Worm (Caenorhabditis elegans): ENCODE results near the gene Y82E9BL.5.

The Y82E9BL.5 gene

DNA sequence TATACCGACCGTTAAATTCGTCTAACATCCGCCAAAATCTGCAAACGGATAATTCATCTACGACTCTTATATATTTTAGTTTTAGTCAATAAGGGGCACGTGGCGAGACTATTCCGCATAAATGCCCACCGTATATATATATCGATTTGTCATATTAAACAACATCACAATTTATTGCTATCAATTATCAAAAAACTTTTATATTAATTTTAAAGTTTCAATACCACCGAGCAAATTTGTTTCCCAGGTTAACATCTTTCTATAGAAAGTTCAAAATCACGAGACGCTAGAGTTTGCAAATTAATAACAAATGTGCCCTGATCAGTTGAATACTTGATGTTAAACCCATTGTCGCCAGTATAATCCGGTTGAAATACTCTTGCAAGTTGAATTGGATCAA, at the start of gene Y82E9BL.5:
Y82E9BL.5 (minus strand) TSS at position 101 of the 400 bp plus-strand sequence.
- TF ChIP-seq unc-62 (GFP tag; optimal IDR thresholded peaks at IDR 0.05), result no peak
- TF ChIP-seq blmp-1 (tag; optimal IDR thresholded peaks at IDR 0.05), result no peak
- no peak for TF ChIP-seq cnd-1 (tag; optimal IDR thresholded peaks at IDR 0.05)
- TF ChIP-seq ces-1 (GFP tag; optimal IDR thresholded peaks at IDR 0.05), result no peak
- TF ChIP-seq unc-120 (tag; optimal IDR thresholded peaks at IDR 0.05; ENCODE audit: poor library complexity, severe bottlenecking), result no peak
- no peak for TF ChIP-seq ztf-11 (tag; optimal IDR thresholded peaks at IDR 0.05)
- TF ChIP-seq pha-4 (tag; optimal IDR thresholded peaks at IDR 0.05), result no peak
- no peak for TF ChIP-seq lsy-2 (tag; optimal IDR thresholded peaks at IDR 0.05)
- TF ChIP-seq zip-8 (tag; optimal IDR thresholded peaks at IDR 0.05), result no peak
- no peak for TF ChIP-seq ceh-39 (tag; optimal IDR thresholded peaks at IDR 0.05)
- no peak for TF ChIP-seq mep-1 (tag; optimal IDR thresholded peaks at IDR 0.05)
- TF ChIP-seq mls-2 (tag; optimal IDR thresholded peaks at IDR 0.05), result no peak
- TF ChIP-seq nhr-237 (tag; optimal IDR thresholded peaks at IDR 0.05), result no peak
- TF ChIP-seq drap-1 (GFP tag; optimal IDR thresholded peaks at IDR 0.05), result no peak
- no peak for TF ChIP-seq nhr-28 (tag; optimal IDR thresholded peaks at IDR 0.05)
- no peak for TF ChIP-seq sptf-1 (tag; optimal IDR thresholded peaks at IDR 0.05)
- TF ChIP-seq snpc-4 (tag; optimal IDR thresholded peaks at IDR 0.05), result no peak
- no peak for TF ChIP-seq bed-3 (GFP tag; optimal IDR thresholded peaks at IDR 0.05)
- TF ChIP-seq lin-32 (GFP tag; optimal IDR thresholded peaks at IDR 0.05), result no peak

DNA sequence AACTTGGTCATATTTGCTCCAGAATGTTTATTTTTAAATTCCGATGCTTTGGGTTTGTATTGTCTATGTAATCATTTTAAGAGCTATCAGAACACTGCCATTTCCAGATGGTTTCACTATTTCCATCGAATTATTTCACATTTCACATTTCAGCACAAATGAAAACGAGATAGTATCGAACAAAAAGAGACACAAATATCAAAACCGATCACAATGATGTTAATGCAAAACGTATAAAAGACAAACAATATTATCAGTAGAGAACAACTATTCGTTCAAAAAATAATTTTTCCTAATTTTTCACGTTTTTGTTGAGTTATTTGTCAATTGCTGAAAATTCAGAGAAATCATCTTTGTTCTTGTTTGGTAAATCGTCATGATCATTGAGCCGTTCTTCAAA, 47.9 kb upstream of the Y82E9BL.5 start:
- TF ChIP-seq snpc-4 (tag; optimal IDR thresholded peaks at IDR 0.05) (no peak), sptf-1 (tag; optimal IDR thresholded peaks at IDR 0.05) (no peak), lin-13 (tag; optimal IDR thresholded peaks at IDR 0.05) (no peak), nhr-2 (tag; optimal IDR thresholded peaks at IDR 0.05) (no peak), elt-1 (tag; optimal IDR thresholded peaks at IDR 0.05; ENCODE audit: borderline replicate concordance, insufficient read depth) (no peak), ces-1 (GFP tag; optimal IDR thresholded peaks at IDR 0.05) (no peak), mab-5 (tag; optimal IDR thresholded peaks at IDR 0.05) (no peak), bed-3 (GFP tag; optimal IDR thresholded peaks at IDR 0.05) (no peak), M03D4.4 (tag; optimal IDR thresholded peaks at IDR 0.05) (no peak), ham-2 (GFP tag; optimal IDR thresholded peaks at IDR 0.05) (no peak), nhr-76 (tag; optimal IDR thresholded peaks at IDR 0.05) (no peak), unc-62 (GFP tag; optimal IDR thresholded peaks at IDR 0.05) (no peak), lsy-2 (tag; optimal IDR thresholded peaks at IDR 0.05) (no peak), lin-32 (GFP tag; optimal IDR thresholded peaks at IDR 0.05) (no peak), nhr-237 (tag; optimal IDR thresholded peaks at IDR 0.05) (no peak), tbx-8 (GFP tag; optimal IDR thresholded peaks at IDR 0.05) (no peak), ztf-11 (tag; optimal IDR thresholded peaks at IDR 0.05) (no peak), ceh-43 (GFP tag; optimal IDR thresholded peaks at IDR 0.05) (no peak), cnd-1 (tag; optimal IDR thresholded peaks at IDR 0.05) (no peak), hlh-1 (tag; optimal IDR thresholded peaks at IDR 0.05) (no peak)

DNA sequence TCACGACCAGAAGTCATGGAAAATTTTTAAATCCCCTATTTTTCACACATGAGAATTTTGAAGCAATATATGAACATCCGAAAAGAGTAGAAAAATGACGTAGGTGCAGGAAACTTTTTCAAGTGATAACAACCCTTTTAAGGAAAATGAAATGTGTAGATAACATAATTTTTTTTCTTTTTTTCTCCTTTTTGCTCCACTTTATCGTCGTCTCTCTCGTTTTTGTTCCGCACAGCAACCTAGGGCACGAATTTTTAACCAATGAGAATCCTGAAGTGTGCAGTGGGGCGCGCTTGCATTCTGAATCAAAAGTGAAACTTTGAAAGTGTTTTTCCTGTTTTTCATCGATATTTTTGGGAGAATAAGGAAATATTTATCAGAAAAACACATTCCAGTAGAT, 45.3 kb upstream of the Y82E9BL.5 start:
- TF ChIP-seq sem-2 (GFP tag; optimal IDR thresholded peaks at IDR 0.05) (no peak), elt-3 (tag; optimal IDR thresholded peaks at IDR 0.05) (no peak), mep-1 (tag; optimal IDR thresholded peaks at IDR 0.05) (no peak), hlh-1 (tag; optimal IDR thresholded peaks at IDR 0.05) (no peak), unc-62 (GFP tag; optimal IDR thresholded peaks at IDR 0.05) (no peak), nhr-2 (tag; optimal IDR thresholded peaks at IDR 0.05) (no peak), unc-120 (tag; optimal IDR thresholded peaks at IDR 0.05; ENCODE audit: poor library complexity, severe bottlenecking) (no peak)

DNA sequence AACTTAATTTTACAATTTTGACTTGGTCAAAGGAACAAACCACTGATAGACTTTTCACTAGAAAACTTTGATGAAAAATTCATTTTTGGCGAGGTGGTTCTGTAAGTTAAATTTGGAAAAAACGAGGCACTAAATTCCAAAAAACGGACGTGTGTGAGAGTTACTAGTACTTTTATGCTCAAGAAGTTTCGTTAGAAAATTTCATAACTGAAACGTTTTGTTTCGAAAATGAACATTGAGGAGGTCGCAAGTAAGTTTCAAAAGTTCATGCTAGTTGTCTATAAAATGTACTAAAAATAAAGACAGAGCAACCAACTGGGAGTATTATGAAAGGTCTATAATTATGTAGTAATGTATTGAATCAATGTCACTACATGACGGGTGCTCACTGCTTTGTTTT, 44.3 kb upstream of the Y82E9BL.5 start, which contains the start of gene pals-17:
pals-17 (minus strand) TSS at position 101 of the 400 bp plus-strand sequence.
- no peak for TF ChIP-seq lin-32 (GFP tag; optimal IDR thresholded peaks at IDR 0.05)
- no peak for TF ChIP-seq blmp-1 (tag; optimal IDR thresholded peaks at IDR 0.05)
- no peak for TF ChIP-seq unc-120 (tag; optimal IDR thresholded peaks at IDR 0.05; ENCODE audit: poor library complexity, severe bottlenecking)
- no peak for TF ChIP-seq ham-2 (GFP tag; optimal IDR thresholded peaks at IDR 0.05)
- TF ChIP-seq snpc-4 (tag; optimal IDR thresholded peaks at IDR 0.05), result no peak
- no peak for TF ChIP-seq nhr-12 (tag; optimal IDR thresholded peaks at IDR 0.05)
- TF ChIP-seq nhr-237 (tag; optimal IDR thresholded peaks at IDR 0.05), result no peak
- no peak for TF ChIP-seq mep-1 (tag; optimal IDR thresholded peaks at IDR 0.05)
- no peak for TF ChIP-seq ces-1 (GFP tag; optimal IDR thresholded peaks at IDR 0.05)
- TF ChIP-seq zip-8 (tag; optimal IDR thresholded peaks at IDR 0.05), result no peak
- no peak for TF ChIP-seq lin-13 (tag; optimal IDR thresholded peaks at IDR 0.05)
- TF ChIP-seq unc-39 (tag; optimal IDR thresholded peaks at IDR 0.05), result no peak
- no peak for TF ChIP-seq bed-3 (GFP tag; optimal IDR thresholded peaks at IDR 0.05)
- no peak for TF ChIP-seq unc-62 (GFP tag; optimal IDR thresholded peaks at IDR 0.05)
- TF ChIP-seq hlh-1 (tag; optimal IDR thresholded peaks at IDR 0.05), result no peak
- TF ChIP-seq elt-3 (tag; optimal IDR thresholded peaks at IDR 0.05), result no peak
- no peak for TF ChIP-seq tbx-8 (GFP tag; optimal IDR thresholded peaks at IDR 0.05)
- TF ChIP-seq sptf-1 (tag; optimal IDR thresholded peaks at IDR 0.05), result no peak
- no peak for TF ChIP-seq pha-4 (tag; optimal IDR thresholded peaks at IDR 0.05)

All from whole organism, mixed stage, embryonic.